Fruit fly (Drosophila melanogaster) Kc167 (cell line): Measurements from ENCODE around the gene Dpy-30L1.

ENCODE experiments used
- Sin3A ChIP-seq: fragments of >200 bp; optimal IDR thresholded peaks from 2 replicates; lab custom pipeline; 2018; ENCODE audit warnings: missing external identifiers
- h ChIP-seq: fragments of >200 bp; optimal IDR thresholded peaks from 3 replicates; lab custom pipeline; 2018; ENCODE audit warnings: missing external identifiers
- ttk ChIP-seq: sonication (Bioruptor generic); optimal IDR thresholded peaks from 2 replicates; lab custom pipeline; 2017; ENCODE audit warnings: missing external identifiers

DNA sequence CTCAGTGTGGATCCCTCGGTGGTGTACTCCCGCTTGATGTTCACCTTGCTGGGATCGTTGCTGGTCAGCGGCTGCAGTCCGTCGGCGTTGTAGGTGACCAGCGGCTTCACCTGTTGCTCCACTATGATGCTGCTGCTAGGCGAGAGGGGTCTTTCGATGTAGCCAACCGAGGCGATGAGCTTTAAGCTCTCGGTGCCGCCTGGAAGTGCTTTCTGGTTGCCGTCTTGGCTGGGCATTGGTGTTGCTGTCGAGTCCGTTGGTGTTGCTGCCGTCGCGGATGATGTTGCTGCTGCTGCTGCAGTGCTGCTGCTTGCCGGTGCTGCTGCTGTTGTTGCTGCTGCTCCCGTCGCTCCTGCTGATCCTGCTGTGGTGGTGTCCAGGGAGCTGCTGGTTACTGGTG lies 41.6 kb downstream of the Dpy-30L1 start:
- TF ChIP-seq Sin3A (no peak), ttk (lab: Kevin White, UChicago) (no peak), h (lab: Kevin White, UChicago) (no peak)
